Fruit fly (Drosophila melanogaster) whole organism, pupa: ENCODE results near the gene CG9737.

Experiments
- CG10348 ChIP-seq: fragments of 200-800 bp; sonication (Bioruptor generic); IDR thresholded peaks from 2 replicates; pipeline ENCODE4 v1.3.6; 2022; ENCODE audit warnings: missing biosample characterization, missing genetic modification characterization
- CG12605 ChIP-seq: fragments of 200-800 bp; sonication (Bioruptor generic); IDR thresholded peaks from 2 replicates; pipeline ENCODE4 v1.3.6; 2022; ENCODE audit warnings: missing biosample characterization, missing genetic modification characterization
- CG13204 ChIP-seq: fragments of 200-800 bp; sonication (Bioruptor generic); optimal IDR thresholded peaks from 2 replicates; lab custom pipeline; 2018; ENCODE audit warnings: missing biosample characterization, mild to moderate bottlenecking, missing genetic modification characterization, moderate library complexity
- CG14655 ChIP-seq: fragments of 200-800 bp; sonication (Bioruptor generic); optimal IDR thresholded peaks from 3 replicates; lab custom pipeline; 2017; ENCODE audit warnings: mild to moderate bottlenecking, missing biosample characterization, missing genetic modification reagents, missing genetic modification characterization
- CG15710 ChIP-seq: fragments of 200-800 bp; sonication (Bioruptor generic); optimal IDR thresholded peaks from 2 replicates; lab custom pipeline; 2018; ENCODE audit warnings: missing biosample characterization, mild to moderate bottlenecking, missing genetic modification characterization, moderate library complexity
- CG17806 ChIP-seq: fragments of 200-800 bp; sonication (Bioruptor generic); optimal IDR thresholded peaks from 2 replicates; lab custom pipeline; 2018; ENCODE audit warnings: missing biosample characterization, mild to moderate bottlenecking, missing genetic modification characterization, moderate library complexity
- CG32121 ChIP-seq: fragments of 200-800 bp; sonication (Bioruptor generic); IDR thresholded peaks from 2 replicates; pipeline ENCODE4 v1.3.6; 2022; ENCODE audit warnings: missing biosample characterization, missing genetic modification characterization
- CG34367 ChIP-seq: fragments of 200-800 bp; sonication (Bioruptor generic); optimal IDR thresholded peaks from 2 replicates; lab custom pipeline; 2018; ENCODE audit warnings: missing biosample characterization, mild to moderate bottlenecking, missing genetic modification characterization
- CG4496 ChIP-seq: fragments of 200-800 bp; sonication (Bioruptor generic); IDR thresholded peaks from 3 replicates; pipeline ENCODE4 v1.3.6; 2022; ENCODE audit warnings: missing biosample characterization, missing genetic modification characterization
- CG8159 ChIP-seq: fragments of 200-800 bp; sonication (Bioruptor generic); optimal IDR thresholded peaks from 3 replicates; lab custom pipeline; 2018; ENCODE audit warnings: missing biosample characterization, mild to moderate bottlenecking, missing genetic modification characterization, moderate library complexity
- CG8301 ChIP-seq: fragments of 200-800 bp; sonication (Bioruptor generic); optimal IDR thresholded peaks from 2 replicates; lab custom pipeline; 2018; ENCODE audit warnings: missing biosample characterization, mild to moderate bottlenecking, missing genetic modification characterization
- CG9948 ChIP-seq: fragments of 200-800 bp; sonication (Bioruptor generic); optimal IDR thresholded peaks from 2 replicates; lab custom pipeline; 2018; ENCODE audit warnings: missing biosample characterization, mild to moderate bottlenecking, missing genetic modification characterization, moderate library complexity
- D1 ChIP-seq: fragments of 200-800 bp; sonication (Bioruptor generic); optimal IDR thresholded peaks from 2 replicates; lab custom pipeline; 2018; ENCODE audit warnings: missing biosample characterization, mild to moderate bottlenecking, missing genetic modification characterization, moderate library complexity
- EcR ChIP-seq: fragments of 200-800 bp; sonication (Bioruptor generic); optimal IDR thresholded peaks from 3 replicates; lab custom pipeline; 2019; ENCODE audit warnings: missing biosample characterization, missing genetic modification characterization, mild to moderate bottlenecking, moderate library complexity, missing genetic modification reagents
- Ets98B ChIP-seq: fragments of 200-800 bp; sonication (Bioruptor generic); IDR thresholded peaks from 2 replicates; pipeline ENCODE4 v1.3.6; 2022; ENCODE audit warnings: missing biosample characterization, missing genetic modification characterization
- Pif1A ChIP-seq: fragments of 200-800 bp; sonication (Bioruptor generic); optimal IDR thresholded peaks from 3 replicates; lab custom pipeline; 2016; ENCODE audit warnings: missing biosample characterization, missing genetic modification characterization
- Pif1B ChIP-seq: fragments of 200-800 bp; sonication (Bioruptor generic); optimal IDR thresholded peaks from 3 replicates; lab custom pipeline; 2016; ENCODE audit warnings: missing biosample characterization, missing genetic modification characterization
- Snoo ChIP-seq: fragments of 200-800 bp; sonication (Bioruptor generic); optimal IDR thresholded peaks from 3 replicates; lab custom pipeline; 2017; ENCODE audit warnings: missing biosample characterization, mild to moderate bottlenecking, missing genetic modification characterization, inconsistent platforms
- fd96Ca ChIP-seq: fragments of 200-800 bp; sonication (Bioruptor generic); IDR thresholded peaks from 3 replicates; pipeline ENCODE4 v1.3.6; 2022; ENCODE audit warnings: missing biosample characterization, missing genetic modification characterization
- gl ChIP-seq: fragments of 200-800 bp; sonication (Bioruptor generic); optimal IDR thresholded peaks from 2 replicates; lab custom pipeline; 2018; ENCODE audit warnings: missing biosample characterization, mild to moderate bottlenecking, missing genetic modification characterization
- rn ChIP-seq: fragments of 200-800 bp; sonication (Bioruptor generic); IDR thresholded peaks from 2 replicates; pipeline ENCODE4 v1.3.6; 2022; ENCODE audit warnings: missing biosample characterization, missing genetic modification characterization

Gene CG9737

dm6 chr3R:30261838-30262237 lies 18.7 kb upstream of the CG9737 start:
- 0 out of 2 replicates have a peak, but pooled peaks have one; percentile 24 for TF ChIP-seq rn (GFP tag; lab: Robert Waterston, UW)
- TF ChIP-seq CG13204 (GFP tag; lab: Kevin White, UChicago): peak; percentile 96
- TF ChIP-seq D1 (tag; lab: Kevin White, UChicago): peak; percentile 96
- TF ChIP-seq CG4496 (GFP tag; lab: Robert Waterston, UW): peak; percentile 85
- peak; percentile 88 for TF ChIP-seq Pif1A (GFP tag; lab: Kevin White, UChicago)
- TF ChIP-seq Snoo (tag; lab: Kevin White, UChicago): peak; percentile 91
- peak; percentile 97 for TF ChIP-seq CG34367 (tag; lab: Kevin White, UChicago)
- TF ChIP-seq Pif1B: peak; percentile 93
- TF ChIP-seq Ets98B (GFP tag; lab: Robert Waterston, UW): peak; percentile 40; the same call in 1 of the 2 replicates
- peak; percentile 98 for TF ChIP-seq CG15710 (tag; lab: Kevin White, UChicago)
- peak; percentile 81 for TF ChIP-seq CG8301 (tag; lab: Kevin White, UChicago)
- TF ChIP-seq CG32121 (GFP tag; lab: Robert Waterston, UW): no peak
- peak; percentile 96 for TF ChIP-seq gl (tag; lab: Kevin White, UChicago)
- TF ChIP-seq CG10348 (GFP tag; lab: Robert Waterston, UW): no peak
- peak; percentile 73 for TF ChIP-seq EcR
- TF ChIP-seq CG14655 (GFP tag; lab: Kevin White, UChicago): peak; percentile 91
- TF ChIP-seq CG8159 (tag; lab: Kevin White, UChicago): peak; percentile 98
- peak; percentile 98 for TF ChIP-seq CG17806 (tag; lab: Kevin White, UChicago)
- peak; percentile 86 for TF ChIP-seq fd96Ca (GFP tag; lab: Robert Waterston, UW)
- peak; percentile 98 for TF ChIP-seq CG9948 (tag; lab: Kevin White, UChicago)
- TF ChIP-seq CG12605: peak; percentile 90

dm6 chr3R:30259561-30259960 lies 16.4 kb upstream of the CG9737 start:
- TF ChIP-seq D1 (tag; lab: Kevin White, UChicago) (peak; percentile 75), CG17806 (tag; lab: Kevin White, UChicago) (peak; percentile 88), CG14655 (GFP tag; lab: Kevin White, UChicago) (no peak), CG12605 (no peak), CG4496 (GFP tag; lab: Robert Waterston, UW) (peak; percentile 59; the same call in 2 of the 3 replicates), Pif1B (peak; percentile 22), Ets98B (GFP tag; lab: Robert Waterston, UW) (no peak), EcR (no peak), CG10348 (GFP tag; lab: Robert Waterston, UW) (no peak), fd96Ca (GFP tag; lab: Robert Waterston, UW) (no peak; the same call in 2 of the 3 replicates), Snoo (tag; lab: Kevin White, UChicago) (no peak), CG34367 (tag; lab: Kevin White, UChicago) (peak; percentile 80), rn (GFP tag; lab: Robert Waterston, UW) (no peak), CG13204 (GFP tag; lab: Kevin White, UChicago) (peak; percentile 25), CG8159 (tag; lab: Kevin White, UChicago) (peak; percentile 87), CG15710 (tag; lab: Kevin White, UChicago) (peak; percentile 79), CG8301 (tag; lab: Kevin White, UChicago) (no peak), Pif1A (GFP tag; lab: Kevin White, UChicago) (peak; percentile 34), CG32121 (GFP tag; lab: Robert Waterston, UW) (no peak), gl (tag; lab: Kevin White, UChicago) (peak; percentile 75), CG9948 (tag; lab: Kevin White, UChicago) (peak; percentile 82)

- TF ChIP-seq CG17806 (tag; lab: Kevin White, UChicago): peak; percentile 95
- TF ChIP-seq Pif1A (GFP tag; lab: Kevin White, UChicago): peak; percentile 95
- peak; percentile 95 for TF ChIP-seq CG34367 (tag; lab: Kevin White, UChicago)
- TF ChIP-seq fd96Ca (GFP tag; lab: Robert Waterston, UW): peak; percentile 82
- peak; percentile 96 for TF ChIP-seq Pif1B
- peak; percentile 96 for TF ChIP-seq CG9948 (tag; lab: Kevin White, UChicago)
- peak; percentile 45; the same call in 1 of the 2 replicates for TF ChIP-seq CG32121 (GFP tag; lab: Robert Waterston, UW)
- peak; percentile 85 for TF ChIP-seq CG14655 (GFP tag; lab: Kevin White, UChicago)
- TF ChIP-seq CG15710 (tag; lab: Kevin White, UChicago): peak; percentile 95
- TF ChIP-seq Snoo (tag; lab: Kevin White, UChicago): peak; percentile 86
- peak; percentile 90 for TF ChIP-seq gl (tag; lab: Kevin White, UChicago)
- peak; percentile 75 for TF ChIP-seq CG12605
- TF ChIP-seq rn (GFP tag; lab: Robert Waterston, UW): no peak
- TF ChIP-seq CG13204 (GFP tag; lab: Kevin White, UChicago): peak; percentile 58
- no peak for TF ChIP-seq EcR
- TF ChIP-seq CG8159 (tag; lab: Kevin White, UChicago): peak; percentile 96
- TF ChIP-seq D1 (tag; lab: Kevin White, UChicago): peak; percentile 63
- TF ChIP-seq CG8301 (tag; lab: Kevin White, UChicago): peak; percentile 78
- no peak for TF ChIP-seq CG10348 (GFP tag; lab: Robert Waterston, UW)
- TF ChIP-seq Ets98B (GFP tag; lab: Robert Waterston, UW): no peak
- TF ChIP-seq CG4496 (GFP tag; lab: Robert Waterston, UW): peak; percentile 85
Observed at dm6 chr3R:30258991-30259351, 15.9 kb upstream of the CG9737 start.

dm6 chr3R:30258298-30258990 lies 15.3 kb upstream of the CG9737 start:
- no peak for TF ChIP-seq CG10348 (GFP tag; lab: Robert Waterston, UW)
- TF ChIP-seq Pif1A (GFP tag; lab: Kevin White, UChicago): peak; percentile 63
- peak; percentile 56 for TF ChIP-seq EcR
- peak; percentile 82 for TF ChIP-seq CG34367 (tag; lab: Kevin White, UChicago)
- peak; percentile 67 for TF ChIP-seq rn (GFP tag; lab: Robert Waterston, UW)
- peak; percentile 37; the same call in 1 of the 2 replicates for TF ChIP-seq CG32121 (GFP tag; lab: Robert Waterston, UW)
- peak; percentile 87 for TF ChIP-seq Snoo (tag; lab: Kevin White, UChicago)
- no peak for TF ChIP-seq gl (tag; lab: Kevin White, UChicago)
- TF ChIP-seq CG15710 (tag; lab: Kevin White, UChicago): peak; percentile 91
- TF ChIP-seq D1 (tag; lab: Kevin White, UChicago): peak; percentile 42
- peak; percentile 85 for TF ChIP-seq CG17806 (tag; lab: Kevin White, UChicago)
- peak; percentile 18 for TF ChIP-seq CG8301 (tag; lab: Kevin White, UChicago)
- peak; percentile 69 for TF ChIP-seq CG4496 (GFP tag; lab: Robert Waterston, UW)
- no peak for TF ChIP-seq Ets98B (GFP tag; lab: Robert Waterston, UW)
- peak; percentile 65 for TF ChIP-seq CG14655 (GFP tag; lab: Kevin White, UChicago)
- peak; percentile 60 for TF ChIP-seq CG13204 (GFP tag; lab: Kevin White, UChicago)
- TF ChIP-seq CG9948 (tag; lab: Kevin White, UChicago): peak; percentile 82
- peak; percentile 64 for TF ChIP-seq CG12605
- TF ChIP-seq CG8159 (tag; lab: Kevin White, UChicago): peak; percentile 90
- peak; percentile 84 for TF ChIP-seq Pif1B
- TF ChIP-seq fd96Ca (GFP tag; lab: Robert Waterston, UW): no peak
